Worm (Caenorhabditis elegans) whole organism, L1 larva: ENCODE measurements around the gene srv-7.

Source experiments
- C16A3.4 ChIP-seq: fragments of 150-350 bp; optimal IDR thresholded peaks from 2 replicates; lab custom pipeline; 2014; ENCODE audit warnings: missing biosample characterization, missing genetic modification characterization
- F16B12.6 ChIP-seq: fragments of 150-350 bp; optimal IDR thresholded peaks from 2 replicates; lab custom pipeline; 2014; ENCODE audit warnings: missing biosample characterization, missing genetic modification characterization
- Y116A8C.19 ChIP-seq: sonication (generic microtip); optimal IDR thresholded peaks from 2 replicates; lab custom pipeline; 2016; ENCODE audit warnings: missing compliant biosample characterization, missing genetic modification characterization, borderline replicate concordance
- aha-1 ChIP-seq: fragments of 150-350 bp; optimal IDR thresholded peaks from 2 replicates; lab custom pipeline; 2014; ENCODE audit warnings: missing biosample characterization, missing genetic modification characterization
- ama-1 ChIP-seq: fragments of 150-350 bp; optimal IDR thresholded peaks from 2 replicates; lab custom pipeline; 2014
- blmp-1 ChIP-seq: fragments of 150-350 bp; optimal IDR thresholded peaks from 2 replicates; lab custom pipeline; 2014; ENCODE audit warnings: missing biosample characterization, missing genetic modification characterization
- ceh-63 ChIP-seq: fragments of 200-800 bp; sonication (Bioruptor generic); optimal IDR thresholded peaks from 2 replicates; lab custom pipeline; 2018; ENCODE audit warnings: mild to moderate bottlenecking, missing genetic modification characterization, missing compliant biosample characterization
- ceh-82 ChIP-seq, 3 experiments: fragments of 150-350 bp in 1 of 3; sonication (generic microtip) in 2 of 3; optimal IDR thresholded peaks; 2 replicates each; lab custom pipeline; 2014 to 2017; ENCODE audit warnings: missing biosample characterization in 3 of 3, missing genetic modification characterization in 3 of 3
- ceh-88 ChIP-seq: fragments of 200-800 bp; sonication (Bioruptor generic); IDR thresholded peaks from 2 replicates; pipeline ENCODE4 v1.3.6; 2022; ENCODE audit warnings: missing genetic modification characterization, missing compliant biosample characterization
- ces-1 ChIP-seq: fragments of 150-350 bp; optimal IDR thresholded peaks from 2 replicates; lab custom pipeline; 2014; ENCODE audit warnings: missing biosample characterization, missing genetic modification reagents, missing genetic modification characterization
- dpl-1 ChIP-seq, 3 experiments: fragments of 150-350 bp in 2 of 3; sonication (generic microtip) in 1 of 3; optimal IDR thresholded peaks; 2 replicates each; lab custom pipeline; 2014 to 2017; ENCODE audit warnings: missing biosample characterization in 3 of 3, missing genetic modification characterization in 3 of 3, missing genetic modification reagents in 3 of 3
- dsc-1 ChIP-seq: sonication (generic microtip); optimal IDR thresholded peaks from 2 replicates; lab custom pipeline; 2016; ENCODE audit warnings: mild to moderate bottlenecking, missing genetic modification characterization, missing compliant biosample characterization
- efl-1 ChIP-seq, 4 experiments: fragments of 150-350 bp; optimal IDR thresholded peaks in 3 of 4; peaks in 1 of 4; 1 replicate in 1 of 4; 2 replicates in 3 of 4; lab custom pipeline; 2014; ENCODE audit warnings: missing biosample characterization in 2 of 4, missing genetic modification characterization in 2 of 4, missing genetic modification reagents in 2 of 4
- egl-13 ChIP-seq: sonication (generic microtip); optimal IDR thresholded peaks from 2 replicates; lab custom pipeline; 2016; ENCODE audit warnings: missing genotype, missing genetic modification reagents, missing genetic modification characterization, missing compliant biosample characterization
- elt-2 ChIP-seq: sonication (generic microtip); optimal IDR thresholded peaks from 2 replicates; lab custom pipeline; 2016; ENCODE audit warnings: missing genetic modification characterization, mild to moderate bottlenecking, inconsistent platforms, missing compliant biosample characterization, missing genetic modification reagents
- elt-3 ChIP-seq, 6 experiments: fragments of 150-350 bp in 1 of 6; sonication (generic microtip); optimal IDR thresholded peaks; 2 replicates each; lab custom pipeline; 2017 to 2018; ENCODE audit warnings: missing biosample characterization in 6 of 6, missing genetic modification characterization in 6 of 6, inconsistent platforms in 1 of 6
- fkh-10 ChIP-seq: sonication (generic microtip); optimal IDR thresholded peaks from 2 replicates; lab custom pipeline; 2017; ENCODE audit warnings: missing biosample characterization, missing genetic modification reagents, missing genetic modification characterization
- fkh-4 ChIP-seq: sonication (generic microtip); optimal IDR thresholded peaks from 2 replicates; lab custom pipeline; 2016; ENCODE audit warnings: missing compliant biosample characterization, missing genetic modification characterization, borderline replicate concordance
- fkh-8 ChIP-seq: sonication (generic microtip); optimal IDR thresholded peaks from 2 replicates; lab custom pipeline; 2016; ENCODE audit warnings: mild to moderate bottlenecking, missing genetic modification characterization, missing compliant biosample characterization
- hpl-2 ChIP-seq: fragments of 150-350 bp; optimal IDR thresholded peaks from 2 replicates; lab custom pipeline; 2014; ENCODE audit warnings: missing biosample characterization, missing genetic modification reagents, missing genetic modification characterization
- irx-1 ChIP-seq: sonication (generic microtip); optimal IDR thresholded peaks from 2 replicates; lab custom pipeline; 2016; ENCODE audit warnings: missing genetic modification characterization, missing compliant biosample characterization
- isw-1 ChIP-seq: fragments of 200-800 bp; sonication (Bioruptor generic); IDR thresholded peaks from 2 replicates; pipeline ENCODE4 v1.3.6; 2022; ENCODE audit warnings: missing genetic modification characterization, missing compliant biosample characterization
- jun-1 ChIP-seq: fragments of 150-350 bp; optimal IDR thresholded peaks from 2 replicates; lab custom pipeline; 2014; ENCODE audit warnings: missing biosample characterization, missing genetic modification reagents, missing genetic modification characterization
- lin-13 ChIP-seq: fragments of 150-350 bp; optimal IDR thresholded peaks from 2 replicates; lab custom pipeline; 2014; ENCODE audit warnings: missing biosample characterization, missing genetic modification reagents, missing genetic modification characterization
- lin-14 ChIP-seq: fragments of 200-800 bp; sonication (Bioruptor generic); optimal IDR thresholded peaks from 2 replicates; lab custom pipeline; 2018; ENCODE audit warnings: mild to moderate bottlenecking, missing genetic modification characterization, moderate library complexity, missing compliant biosample characterization
- lin-15B ChIP-seq: fragments of 150-350 bp; sonication (generic microtip); optimal IDR thresholded peaks from 3 replicates; lab custom pipeline; 2014; ENCODE audit warnings: missing biosample characterization, missing genetic modification characterization
- lin-35 ChIP-seq, 2 experiments: fragments of 150-350 bp; optimal IDR thresholded peaks; 2 replicates each; lab custom pipeline; 2014; ENCODE audit warnings: missing biosample characterization in 2 of 2, missing genetic modification characterization in 2 of 2, missing genetic modification reagents in 2 of 2
- lin-39 ChIP-seq: fragments of 150-350 bp; optimal IDR thresholded peaks from 2 replicates; lab custom pipeline; 2014; ENCODE audit warnings: missing biosample characterization, missing genetic modification reagents, missing genetic modification characterization
- lsy-2 ChIP-seq, 2 experiments: fragments of 150-350 bp; optimal IDR thresholded peaks; 2 replicates each; lab custom pipeline; 2014; ENCODE audit warnings: missing biosample characterization in 2 of 2, missing genetic modification characterization in 2 of 2
- mab-9 ChIP-seq: fragments of 200-800 bp; sonication (Bioruptor generic); IDR thresholded peaks from 2 replicates; pipeline ENCODE4 v1.3.6; 2022; ENCODE audit warnings: missing genetic modification reagents, missing genetic modification characterization, missing compliant biosample characterization
- mef-2 ChIP-seq: fragments of 150-350 bp; optimal IDR thresholded peaks from 2 replicates; lab custom pipeline; 2014; ENCODE audit warnings: missing biosample characterization, missing genetic modification characterization
- nhr-11 ChIP-seq: fragments of 150-350 bp; optimal IDR thresholded peaks from 2 replicates; lab custom pipeline; 2014; ENCODE audit warnings: missing biosample characterization, missing genetic modification characterization
- nhr-12 ChIP-seq: sonication (generic microtip); optimal IDR thresholded peaks from 2 replicates; lab custom pipeline; 2017; ENCODE audit warnings: missing biosample characterization, missing genetic modification characterization
- nhr-19 ChIP-seq: fragments of 200-800 bp; sonication (Bioruptor generic); conservative IDR thresholded peaks from 2 replicates; pipeline ENCODE4 v1.3.6; 2022; ENCODE audit warnings: missing genetic modification characterization, missing compliant biosample characterization
- nhr-20 ChIP-seq: sonication (generic microtip); optimal IDR thresholded peaks from 2 replicates; lab custom pipeline; 2016; ENCODE audit warnings: mild to moderate bottlenecking, missing genetic modification characterization, missing compliant biosample characterization
- nhr-47 ChIP-seq: sonication (generic microtip); optimal IDR thresholded peaks from 2 replicates; lab custom pipeline; 2016; ENCODE audit warnings: mild to moderate bottlenecking, missing genetic modification characterization, moderate library complexity, missing compliant biosample characterization
- nhr-76 ChIP-seq: sonication (generic microtip); optimal IDR thresholded peaks from 2 replicates; lab custom pipeline; 2017; ENCODE audit warnings: missing biosample characterization, missing genetic modification characterization
- nhr-85 ChIP-seq: sonication (generic microtip); peaks from one replicate; lab custom pipeline; 2016; ENCODE audit warnings: missing genetic modification characterization, inconsistent platforms, missing compliant biosample characterization
- nhr-90 ChIP-seq: sonication (generic microtip); optimal IDR thresholded peaks from 2 replicates; lab custom pipeline; 2016; ENCODE audit warnings: mild to moderate bottlenecking, missing genetic modification characterization, missing compliant biosample characterization; ENCODE audit not compliant: poor library complexity
- rnt-1 ChIP-seq: sonication (generic microtip); optimal IDR thresholded peaks from 2 replicates; lab custom pipeline; 2016; ENCODE audit warnings: mild to moderate bottlenecking, missing genetic modification characterization, moderate library complexity, missing compliant biosample characterization
- snpc-4 ChIP-seq: fragments of 150-350 bp; optimal IDR thresholded peaks from 2 replicates; lab custom pipeline; 2014; ENCODE audit warnings: missing biosample characterization, missing genetic modification characterization
- sptf-1 ChIP-seq: fragments of 150-350 bp; optimal IDR thresholded peaks from 2 replicates; lab custom pipeline; 2014; ENCODE audit warnings: missing biosample characterization, missing genetic modification characterization
- sup-37 ChIP-seq: fragments of 200-800 bp; sonication (Bioruptor generic); optimal IDR thresholded peaks from 2 replicates; lab custom pipeline; 2018; ENCODE audit warnings: mild to moderate bottlenecking, missing genetic modification characterization, missing compliant biosample characterization
- tbx-2 ChIP-seq: sonication (generic microtip); optimal IDR thresholded peaks from 2 replicates; lab custom pipeline; 2016; ENCODE audit warnings: missing genetic modification characterization, missing compliant biosample characterization
- unc-130 ChIP-seq: fragments of 150-350 bp; optimal IDR thresholded peaks from 2 replicates; lab custom pipeline; 2017; ENCODE audit warnings: missing biosample characterization, missing genetic modification characterization, inconsistent platforms
- unc-98 ChIP-seq: fragments of 200-800 bp; sonication (Bioruptor generic); IDR thresholded peaks from 2 replicates; pipeline ENCODE4 v1.3.6; 2022; ENCODE audit warnings: missing genetic modification characterization, missing compliant biosample characterization
- vab-15 ChIP-seq: sonication (generic microtip); optimal IDR thresholded peaks from 2 replicates; lab custom pipeline; 2017; ENCODE audit warnings: missing genotype, mild to moderate bottlenecking, missing genetic modification characterization, missing compliant biosample characterization
- zip-4 ChIP-seq: fragments of 200-800 bp; sonication (Bioruptor generic); optimal IDR thresholded peaks from 2 replicates; lab custom pipeline; 2018; ENCODE audit warnings: mild to moderate bottlenecking, missing genetic modification characterization, moderate library complexity, missing compliant biosample characterization

srv-7 gene

DNA sequence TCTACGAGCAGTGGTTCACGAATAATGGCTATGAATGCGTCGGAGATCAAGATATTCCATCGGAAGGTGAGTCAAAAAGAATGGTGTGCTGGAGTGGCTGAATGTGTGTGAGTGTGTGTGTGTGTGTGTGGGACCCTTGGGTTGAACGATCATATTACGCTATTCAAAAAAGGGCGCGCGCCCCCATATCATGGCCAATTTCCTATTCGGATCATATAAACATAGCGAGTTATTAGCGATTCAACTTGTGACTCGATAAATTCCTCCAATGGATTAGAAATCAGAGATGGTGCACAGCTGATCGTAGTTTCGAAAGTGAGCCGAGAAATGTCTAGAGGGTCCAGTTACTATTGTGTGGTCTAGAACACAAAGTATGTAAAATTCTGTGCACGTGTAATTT lies at the start of gene srv-7:
Gene srv-7 (minus strand): TSS at position 101 of the 400 bp plus-strand sequence.
- TF ChIP-seq sup-37 (no peak), dsc-1 (tag; lab: Kevin White, UChicago) (no peak), nhr-20 (tag; lab: Kevin White, UChicago) (no peak), nhr-90 (tag; lab: Kevin White, UChicago) (no peak), blmp-1 (tag; lab: Kevin White, UChicago) (no peak), fkh-10 (no peak), elt-2 (tag; lab: Kevin White, UChicago) (no peak), isw-1 (GFP tag; lab: Robert Waterston, UW) (no peak), nhr-12 (tag; lab: Kevin White, UChicago) (no peak), unc-98 (GFP tag; lab: Robert Waterston, UW) (no peak), ceh-82 (tag; optimal IDR thresholded peaks at IDR 0.05; lab: Kevin White, UChicago) (no peak)

DNA sequence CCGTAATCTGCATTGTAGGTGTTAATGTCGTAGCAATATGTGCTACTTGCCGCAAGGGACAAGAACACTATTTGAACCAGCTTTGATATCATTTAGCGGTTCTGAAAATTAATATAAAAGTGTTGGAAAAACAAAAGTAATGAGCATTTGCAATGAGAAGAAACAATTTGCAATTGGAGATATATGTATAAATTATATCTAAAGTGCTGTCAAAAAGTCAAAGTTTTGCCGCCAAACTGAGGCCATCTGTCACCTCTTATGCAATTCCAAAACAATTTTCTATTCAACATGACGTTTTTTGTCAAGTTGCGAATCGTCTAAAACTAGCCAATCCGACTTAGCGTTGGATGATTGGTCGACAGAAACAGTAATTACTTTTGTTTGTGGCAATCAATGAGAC lies 49.4 kb upstream of the srv-7 start, which contains the start of gene W01C8.5:
Gene W01C8.5 (minus strand): TSS at position 101 of the 400 bp plus-strand sequence.
- TF ChIP-seq C16A3.4 (no peak), unc-98 (GFP tag; lab: Robert Waterston, UW) (no peak), mef-2 (tag; lab: Kevin White, UChicago) (no peak), dsc-1 (tag; lab: Kevin White, UChicago) (no peak), aha-1 (tag; lab: Kevin White, UChicago) (no peak), nhr-19 (GFP tag; lab: Robert Waterston, UW) (no peak), nhr-85 (tag; lab: Kevin White, UChicago) (no peak), dpl-1 (GFP tag; optimal IDR thresholded peaks at IDR 0.05; lab: Kevin White, UChicago) (no peak), lin-15B (tag; lab: Kevin White, UChicago) (no peak), ceh-88 (GFP tag; lab: Robert Waterston, UW) (no peak), lin-35 (GFP tag; optimal IDR thresholded peaks at IDR 0.05; lab: Kevin White, UChicago) (no peak), vab-15 (tag; lab: Kevin White, UChicago) (no peak), isw-1 (GFP tag; lab: Robert Waterston, UW) (no peak)

DNA sequence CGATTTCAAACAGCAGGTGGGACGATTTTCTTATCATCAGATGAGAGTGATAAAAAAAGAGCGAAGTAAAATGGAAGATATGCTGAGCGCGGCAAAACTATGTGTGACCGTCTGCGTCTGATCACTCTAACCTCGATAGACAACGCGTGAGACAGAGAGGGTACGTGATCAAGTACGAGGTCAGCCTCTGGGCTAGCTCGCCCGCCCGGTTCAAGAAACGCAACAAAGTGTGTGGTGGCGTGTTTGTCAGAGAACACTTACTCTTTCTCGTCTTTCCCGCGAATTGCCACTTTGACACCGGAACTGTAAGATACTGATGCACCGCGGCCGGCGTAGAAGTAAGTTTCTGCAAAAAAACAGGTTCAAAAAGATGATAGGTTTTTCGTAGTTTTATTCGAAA lies 48.4 kb upstream of the srv-7 start:
- peak in 1 of 2 experiments; percentile 27 for TF ChIP-seq efl-1 (optimal IDR thresholded peaks at IDR 0.05; lab: Kevin White, UChicago)
- peak in 1 of 2 experiments; percentile 93 for TF ChIP-seq efl-1 (GFP tag; optimal IDR thresholded peaks at IDR 0.05 in 1 of 2; lab: Kevin White, UChicago)
- TF ChIP-seq hpl-2 (GFP tag; lab: Kevin White, UChicago), result no peak
- TF ChIP-seq irx-1 (tag; lab: Kevin White, UChicago), result no peak
- no peak for TF ChIP-seq nhr-76 (tag; lab: Kevin White, UChicago)
- TF ChIP-seq tbx-2 (tag; lab: Kevin White, UChicago), result peak; percentile 60
- no peak for TF ChIP-seq fkh-8
- TF ChIP-seq unc-130, result no peak
- no peak for TF ChIP-seq egl-13 (tag; lab: Kevin White, UChicago)
- TF ChIP-seq snpc-4 (tag; lab: Kevin White, UChicago), result no peak
- peak; percentile 48 for TF ChIP-seq nhr-47
- peak in 1 of 2 experiments; percentile 39 for TF ChIP-seq lsy-2 (tag; optimal IDR thresholded peaks at IDR 0.05; lab: Kevin White, UChicago)
- no peak for TF ChIP-seq lin-39 (tag; lab: Kevin White, UChicago)
- TF ChIP-seq lin-13 (GFP tag; lab: Kevin White, UChicago), result no peak
- TF ChIP-seq rnt-1 (tag; lab: Kevin White, UChicago), result peak; percentile 51
- TF ChIP-seq ama-1 (lab: Kevin White, UChicago), result no peak
- TF ChIP-seq ceh-63 (GFP tag; lab: Kevin White, UChicago), result no peak
- no peak for TF ChIP-seq jun-1 (tag; lab: Kevin White, UChicago)
- TF ChIP-seq elt-3 (tag; optimal IDR thresholded peaks at IDR 0.05; lab: Kevin White, UChicago), result peak; percentile 2 to 77 (median 38)
- TF ChIP-seq unc-98 (GFP tag; lab: Robert Waterston, UW), result no peak
- no peak for TF ChIP-seq ces-1 (GFP tag; lab: Kevin White, UChicago)
- no peak for TF ChIP-seq nhr-11
- no peak for TF ChIP-seq Y116A8C.19 (tag; lab: Kevin White, UChicago)
- no peak for TF ChIP-seq fkh-4 (tag; lab: Kevin White, UChicago)
- TF ChIP-seq blmp-1 (tag; lab: Kevin White, UChicago), result peak; percentile 32
- TF ChIP-seq ceh-82 (tag; optimal IDR thresholded peaks at IDR 0.05; lab: Kevin White, UChicago), result peak in 1 of 3 experiments; percentile 38
- TF ChIP-seq F16B12.6, result no peak
- no peak for TF ChIP-seq fkh-10
- TF ChIP-seq isw-1 (GFP tag; lab: Robert Waterston, UW), result no peak
- no peak for TF ChIP-seq mab-9 (GFP tag; lab: Robert Waterston, UW)
- peak; percentile 90 for TF ChIP-seq lin-14
- no peak for TF ChIP-seq lin-15B (tag; lab: Kevin White, UChicago)
- TF ChIP-seq zip-4, result no peak
- no peak for TF ChIP-seq sptf-1 (tag; lab: Kevin White, UChicago)
